Worm (Caenorhabditis elegans) whole organism, early embryonic: ENCODE results near the gene srd-69.

Source experiments
- B0310.2 ChIP-seq: sonication (generic microtip); optimal IDR thresholded peaks from 2 replicates; lab custom pipeline; 2016; ENCODE audit warnings: mild to moderate bottlenecking, missing genetic modification characterization, missing compliant biosample characterization
- F13C5.2 ChIP-seq: sonication (generic microtip); optimal IDR thresholded peaks from 2 replicates; lab custom pipeline; 2017; ENCODE audit warnings: mild to moderate bottlenecking, missing genetic modification characterization, inconsistent platforms, missing compliant biosample characterization
- aly-1 ChIP-seq: sonication (generic microtip); optimal IDR thresholded peaks from 2 replicates; lab custom pipeline; 2016; ENCODE audit warnings: missing genetic modification characterization, missing compliant biosample characterization
- ama-1 ChIP-seq: fragments of 150-350 bp; optimal IDR thresholded peaks from 2 replicates; lab custom pipeline; 2014
- ceh-13 ChIP-seq: fragments of 200-800 bp; sonication (Bioruptor generic); optimal IDR thresholded peaks from 2 replicates; lab custom pipeline; 2018; ENCODE audit warnings: mild to moderate bottlenecking, missing genetic modification characterization, missing compliant biosample characterization
- ceh-36 ChIP-seq: sonication (generic microtip); optimal IDR thresholded peaks from 2 replicates; lab custom pipeline; 2016; ENCODE audit warnings: missing genetic modification characterization, inconsistent platforms, missing compliant biosample characterization
- ets-7 ChIP-seq: sonication (generic microtip); optimal IDR thresholded peaks from 2 replicates; lab custom pipeline; 2016; ENCODE audit warnings: missing genotype, missing genetic modification characterization, missing compliant biosample characterization
- flt-1 ChIP-seq: fragments of 200-800 bp; sonication (Bioruptor generic); IDR thresholded peaks from 2 replicates; pipeline ENCODE4 v1.3.6; 2022; ENCODE audit warnings: missing genetic modification characterization, missing compliant biosample characterization
- hmbx-1 ChIP-seq: sonication (generic microtip); optimal IDR thresholded peaks from 2 replicates; lab custom pipeline; 2016; ENCODE audit warnings: mild to moderate bottlenecking, missing genetic modification characterization, missing compliant biosample characterization
- hmg-4 ChIP-seq: fragments of 200-800 bp; sonication (Bioruptor generic); optimal IDR thresholded peaks from 2 replicates; lab custom pipeline; 2018; ENCODE audit warnings: mild to moderate bottlenecking, missing genetic modification characterization, missing compliant biosample characterization
- hnd-1 ChIP-seq: sonication (generic microtip); optimal IDR thresholded peaks from 2 replicates; lab custom pipeline; 2016; ENCODE audit warnings: missing genetic modification characterization, missing compliant biosample characterization
- pes-1 ChIP-seq: fragments of 200-800 bp; sonication (Bioruptor generic); IDR thresholded peaks from 2 replicates; pipeline ENCODE4 v1.3.6; 2022; ENCODE audit warnings: missing genetic modification reagents, missing genetic modification characterization, missing compliant biosample characterization
- scrt-1 ChIP-seq: fragments of 200-800 bp; sonication (Bioruptor generic); IDR thresholded peaks from 2 replicates; pipeline ENCODE4 v1.3.6; 2022; ENCODE audit warnings: missing genetic modification characterization, missing compliant biosample characterization
- sea-1 ChIP-seq: fragments of 200-800 bp; sonication (Bioruptor generic); conservative IDR thresholded peaks from 2 replicates; pipeline ENCODE4 v1.3.6; 2022; ENCODE audit warnings: missing genetic modification characterization, missing compliant biosample characterization
- tbx-11 ChIP-seq: fragments of 200-800 bp; sonication (Bioruptor generic); IDR thresholded peaks from 2 replicates; pipeline ENCODE4 v1.3.6; 2022; ENCODE audit warnings: missing genetic modification characterization, missing compliant biosample characterization
- tbx-37 ChIP-seq: fragments of 200-800 bp; sonication (Bioruptor generic); conservative IDR thresholded peaks from 2 replicates; pipeline ENCODE4 v1.3.6; 2022; ENCODE audit warnings: missing genetic modification reagents, missing genetic modification characterization, missing compliant biosample characterization
- tra-4 ChIP-seq: sonication (generic microtip); optimal IDR thresholded peaks from 2 replicates; lab custom pipeline; 2017; ENCODE audit warnings: missing genetic modification characterization, missing compliant biosample characterization

Gene srd-69

ce11 chrIII:2331033-2331625, 31.6 kb upstream of the srd-69 start, which contains the start of the genes Y54F10BM.13 and ppm-1.D:
Y54F10BM.13 (minus strand) TSS chrIII:2331083.
ppm-1.D (plus strand) TSS chrIII:2331572.
- TF ChIP-seq hnd-1 (no peak), pes-1 (GFP tag; lab: Robert Waterston, UW) (no peak), sea-1 (GFP tag; lab: Robert Waterston, UW) (no peak), tra-4 (tag; lab: Kevin White, UChicago) (no peak), flt-1 (GFP tag; lab: Robert Waterston, UW) (no peak), F13C5.2 (tag; lab: Kevin White, UChicago) (no peak), aly-1 (tag; lab: Kevin White, UChicago) (no peak), ceh-36 (tag; lab: Kevin White, UChicago) (no peak), scrt-1 (GFP tag; lab: Robert Waterston, UW) (no peak), hmg-4 (GFP tag; lab: Kevin White, UChicago) (no peak), B0310.2 (tag; lab: Kevin White, UChicago) (no peak), tbx-37 (GFP tag; lab: Robert Waterston, UW) (no peak), ets-7 (tag; lab: Kevin White, UChicago) (no peak), ama-1 (lab: Kevin White, UChicago) (no peak), tbx-11 (GFP tag; lab: Robert Waterston, UW) (no peak), ceh-13 (GFP tag; lab: Kevin White, UChicago) (no peak)

ce11 chrIII:2343273-2343672, 19.5 kb upstream of the srd-69 start, which contains the start of gene phf-5:
phf-5 (plus strand) TSS chrIII:2343573.
- TF ChIP-seq ceh-36 (tag; lab: Kevin White, UChicago): no peak
- no peak for TF ChIP-seq tra-4 (tag; lab: Kevin White, UChicago)
- no peak for TF ChIP-seq hnd-1
- TF ChIP-seq hmbx-1 (tag; lab: Kevin White, UChicago): no peak
- no peak for TF ChIP-seq ets-7 (tag; lab: Kevin White, UChicago)
- TF ChIP-seq B0310.2 (tag; lab: Kevin White, UChicago): no peak
- TF ChIP-seq aly-1 (tag; lab: Kevin White, UChicago): no peak
- TF ChIP-seq flt-1 (GFP tag; lab: Robert Waterston, UW): no peak
- TF ChIP-seq scrt-1 (GFP tag; lab: Robert Waterston, UW): no peak
- TF ChIP-seq sea-1 (GFP tag; lab: Robert Waterston, UW): no peak
- no peak for TF ChIP-seq ama-1 (lab: Kevin White, UChicago)
- no peak for TF ChIP-seq tbx-11 (GFP tag; lab: Robert Waterston, UW)
- TF ChIP-seq tbx-37 (GFP tag; lab: Robert Waterston, UW): no peak
- no peak for TF ChIP-seq pes-1 (GFP tag; lab: Robert Waterston, UW)

ce11 chrIII:2347291-2347690, 15.5 kb upstream of the srd-69 start, which contains the start of gene gip-1:
gip-1 (plus strand) TSS chrIII:2347591.
- TF ChIP-seq tbx-37 (GFP tag; lab: Robert Waterston, UW) (no peak), aly-1 (tag; lab: Kevin White, UChicago) (no peak), B0310.2 (tag; lab: Kevin White, UChicago) (no peak), tra-4 (tag; lab: Kevin White, UChicago) (no peak), hnd-1 (no peak), ceh-36 (tag; lab: Kevin White, UChicago) (no peak), ama-1 (lab: Kevin White, UChicago) (no peak), hmbx-1 (tag; lab: Kevin White, UChicago) (no peak), tbx-11 (GFP tag; lab: Robert Waterston, UW) (no peak), ets-7 (tag; lab: Kevin White, UChicago) (no peak), pes-1 (GFP tag; lab: Robert Waterston, UW) (no peak), sea-1 (GFP tag; lab: Robert Waterston, UW) (no peak), hmg-4 (GFP tag; lab: Kevin White, UChicago) (no peak), scrt-1 (GFP tag; lab: Robert Waterston, UW) (no peak), ceh-13 (GFP tag; lab: Kevin White, UChicago) (no peak), flt-1 (GFP tag; lab: Robert Waterston, UW) (no peak), F13C5.2 (tag; lab: Kevin White, UChicago) (no peak)

ce11 chrIII:2349956-2350355, 12.8 kb upstream of the srd-69 start:
- no peak for TF ChIP-seq ama-1 (lab: Kevin White, UChicago)
- TF ChIP-seq sea-1 (GFP tag; lab: Robert Waterston, UW): no peak
- no peak for TF ChIP-seq pes-1 (GFP tag; lab: Robert Waterston, UW)
- TF ChIP-seq aly-1 (tag; lab: Kevin White, UChicago): no peak
- TF ChIP-seq hmbx-1 (tag; lab: Kevin White, UChicago): no peak
- TF ChIP-seq tbx-37 (GFP tag; lab: Robert Waterston, UW): no peak
- no peak for TF ChIP-seq B0310.2 (tag; lab: Kevin White, UChicago)
- no peak for TF ChIP-seq ceh-13 (GFP tag; lab: Kevin White, UChicago)

ce11 chrIII:2368424-2368823, 5.7 kb downstream of the srd-69 start, which contains the start of gene H04J21.4:
H04J21.4 (minus strand) TSS chrIII:2368524.
- TF ChIP-seq F13C5.2 (tag; lab: Kevin White, UChicago) (no peak), tbx-37 (GFP tag; lab: Robert Waterston, UW) (no peak), flt-1 (GFP tag; lab: Robert Waterston, UW) (no peak)

- TF ChIP-seq ama-1 (lab: Kevin White, UChicago) (no peak), ets-7 (tag; lab: Kevin White, UChicago) (no peak), flt-1 (GFP tag; lab: Robert Waterston, UW) (no peak), hmg-4 (GFP tag; lab: Kevin White, UChicago) (no peak), ceh-36 (tag; lab: Kevin White, UChicago) (no peak), scrt-1 (GFP tag; lab: Robert Waterston, UW) (no peak), sea-1 (GFP tag; lab: Robert Waterston, UW) (no peak), hmbx-1 (tag; lab: Kevin White, UChicago) (no peak), hnd-1 (no peak)
Observed at ce11 chrIII:2371864-2372263, 9.1 kb downstream of the srd-69 start, which contains the start of gene H04J21.1. H04J21.1 (minus strand) TSS chrIII:2371964.
